Fruit fly (Drosophila melanogaster): ENCODE data around the gene CG9396.

CG9396 gene

dm6 chr3R:9527907-9528842 is 43.2 kb downstream of the CG9396 start (continued):
- TF ChIP-seq CG17328 (GFP tag; IDR thresholded peaks at IDR 0.05) (peak; percentile 76), CrebB (tag; optimal IDR thresholded peaks at IDR 0.05) (peak; percentile 75), PHDP (tag; optimal IDR thresholded peaks at IDR 0.05) (peak; percentile 87), peb (GFP tag; IDR thresholded peaks at IDR 0.05) (peak; percentile 65; the same call in 1 of the 2 replicates), BEAF-32 (GFP tag; optimal IDR thresholded peaks at IDR 0.05) (no peak), repo (GFP tag; optimal IDR thresholded peaks at IDR 0.05) (peak; percentile 90), vvl (GFP tag; IDR thresholded peaks at IDR 0.05) (peak; percentile 97), H2.0 (GFP tag; IDR thresholded peaks at IDR 0.05) (peak; percentile 82), Stat92E (GFP tag; optimal IDR thresholded peaks at IDR 0.05) (no peak), abd-A (tag; optimal IDR thresholded peaks at IDR 0.05) (no peak), jumu (GFP tag; optimal IDR thresholded peaks at IDR 0.05) (peak; percentile 90), en (GFP tag; optimal IDR thresholded peaks at IDR 0.05) (peak; percentile 70), CG6175 (GFP tag; IDR thresholded peaks at IDR 0.05) (peak; percentile 90), oc (tag; optimal IDR thresholded peaks at IDR 0.05) (no peak), CG14441 (GFP tag; IDR thresholded peaks at IDR 0.05) (peak; percentile 95), CG6254 (GFP tag; optimal IDR thresholded peaks at IDR 0.05) (peak; percentile 65), otp (GFP tag; IDR thresholded peaks at IDR 0.05) (peak; percentile 85), TFAM (GFP tag; optimal IDR thresholded peaks at IDR 0.05) (peak; percentile 37), Tbp (GFP tag; optimal IDR thresholded peaks at IDR 0.05) (no peak), unpg (GFP tag; optimal IDR thresholded peaks at IDR 0.05) (peak; percentile 92), Scr (GFP tag; IDR thresholded peaks at IDR 0.05; ENCODE audit: partially characterized antibody) (no peak), gsb (GFP tag; IDR thresholded peaks at IDR 0.05) (peak; percentile 90), CG12236 (GFP tag; optimal IDR thresholded peaks at IDR 0.05) (peak; percentile 7), sna (GFP tag; IDR thresholded peaks at IDR 0.05; ENCODE audit: partially characterized antibody) (no peak), slbo (GFP tag; IDR thresholded peaks at IDR 0.05) (peak; percentile 93), CG10147 (GFP tag; optimal IDR thresholded peaks at IDR 0.05) (peak; percentile 84), CG1603 (tag; optimal IDR thresholded peaks at IDR 0.05) (no peak), Myb (GFP tag; optimal IDR thresholded peaks at IDR 0.05) (peak; percentile 77), CG9932 (GFP tag; IDR thresholded peaks at IDR 0.05) (peak; percentile 91), NFAT (GFP tag; IDR thresholded peaks at IDR 0.05) (peak; percentile 95), CG8944 (GFP tag; optimal IDR thresholded peaks at IDR 0.05) (peak; percentile 70), CG17186 (GFP tag; optimal IDR thresholded peaks at IDR 0.05) (peak; percentile 20), CG31441 (GFP tag; IDR thresholded peaks at IDR 0.05) (no peak), ind (GFP tag; optimal IDR thresholded peaks at IDR 0.05) (peak; percentile 95), CG7786 (GFP tag; optimal IDR thresholded peaks at IDR 0.05) (peak; percentile 87), row (GFP tag; IDR thresholded peaks at IDR 0.05) (peak; percentile 84), jing (GFP tag; optimal IDR thresholded peaks at IDR 0.05) (no peak), Blimp-1 (GFP tag; optimal IDR thresholded peaks at IDR 0.05) (peak; percentile 83), CG13287 (GFP tag; IDR thresholded peaks at IDR 0.05; ENCODE audit: partially characterized antibody) (no peak), Lim3 (GFP tag; IDR thresholded peaks at IDR 0.05) (no peak), CG10321 (GFP tag; IDR thresholded peaks at IDR 0.05) (peak; percentile 59), CG30020 (tag; optimal IDR thresholded peaks at IDR 0.05) (no peak), CG4328 (GFP tag; optimal IDR thresholded peaks at IDR 0.05) (peak; percentile 76), Hr51 (GFP tag; optimal IDR thresholded peaks at IDR 0.05) (peak in 1 of 2 experiments; percentile 65), CG4707 (GFP tag; optimal IDR thresholded peaks at IDR 0.05) (peak; percentile 28), CG18599 (GFP tag; optimal IDR thresholded peaks at IDR 0.05) (peak; percentile 97), CG5245 (GFP tag; optimal IDR thresholded peaks at IDR 0.05) (peak; percentile 82), CG42726 (GFP tag; IDR thresholded peaks at IDR 0.05; ENCODE audit: partially characterized antibody) (no peak)

Data from whole organism, embryonic.